Fruit fly (Drosophila melanogaster): ENCODE measurements around the gene snz.

snz gene

DNA sequence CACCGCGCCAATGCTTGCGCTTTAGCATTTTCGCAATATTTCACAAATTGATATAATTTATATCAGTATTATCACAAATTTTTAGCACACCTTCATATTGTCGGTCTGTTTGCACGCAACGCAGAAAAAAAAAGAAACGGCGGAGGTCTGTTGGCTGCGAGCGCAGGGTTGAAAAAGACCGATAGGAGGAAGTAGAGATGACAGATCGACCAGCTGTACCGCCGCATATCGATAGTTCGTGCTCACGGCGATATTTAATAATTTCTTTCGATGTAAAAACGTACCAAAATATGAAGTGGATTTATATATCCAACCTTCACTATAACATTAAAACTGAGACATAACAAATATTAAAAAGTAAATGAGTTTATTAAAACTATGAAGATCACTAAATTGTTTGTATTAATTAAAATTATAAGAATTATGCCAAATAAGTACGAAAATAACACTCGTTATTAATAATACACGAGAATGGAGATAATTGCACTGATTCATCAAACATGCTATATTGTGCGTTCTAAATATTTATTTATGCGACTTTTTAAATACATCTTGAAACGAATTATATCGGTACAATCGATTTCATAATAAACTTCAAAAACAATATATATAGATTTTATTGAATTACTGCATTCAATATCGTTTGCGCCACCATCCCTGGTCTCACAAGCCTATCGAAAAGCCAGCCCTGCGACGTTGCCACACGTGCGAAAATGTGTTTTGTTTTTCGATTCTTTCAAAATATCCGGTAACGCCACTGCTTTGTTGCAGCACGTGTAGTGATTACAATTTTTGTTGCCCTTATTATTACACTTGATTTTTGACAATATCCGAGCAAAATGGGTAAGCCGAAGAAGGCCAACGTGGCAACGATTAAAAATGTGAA lies 10.5 kb upstream of the snz start, which contains the start of the genes RpS6 and bys:
TSS of gene RpS6 (minus strand) at position 179 of the 886 bp plus-strand sequence.
TSS of gene bys (plus strand) at position 728 of the 886 bp plus-strand sequence.
- TF ChIP-seq usp (GFP tag; optimal IDR thresholded peaks at IDR 0.05) (no peak), dl (GFP tag; optimal IDR thresholded peaks at IDR 0.05; ENCODE audit: insufficient read depth in 1 of 2, partially characterized antibody in 2 of 2) (peak in 1 of 2 experiments; percentile 6), sv (GFP tag; optimal IDR thresholded peaks at IDR 0.05) (peak; percentile 39), lola (GFP tag; optimal IDR thresholded peaks at IDR 0.05) (no peak), Sp1 (GFP tag; optimal IDR thresholded peaks at IDR 0.05) (peak; percentile 64), GATAd (GFP tag; optimal IDR thresholded peaks at IDR 0.05) (peak; percentile 33), br (GFP tag; optimal IDR thresholded peaks at IDR 0.05) (peak; percentile 48), psq (GFP tag; optimal IDR thresholded peaks at IDR 0.05) (peak; percentile 31), Hr78 (GFP tag; optimal IDR thresholded peaks at IDR 0.05) (no peak), tai (GFP tag; optimal IDR thresholded peaks at IDR 0.05) (no peak), Dif (GFP tag; optimal IDR thresholded peaks at IDR 0.05; ENCODE audit: partially characterized antibody) (peak; percentile 41), OdsH (GFP tag; optimal IDR thresholded peaks at IDR 0.05) (peak; percentile 19), Jra (GFP tag; optimal IDR thresholded peaks at IDR 0.05) (peak; percentile 10), CG9705 (GFP tag; optimal IDR thresholded peaks at IDR 0.05) (peak; percentile 19), rgr (GFP tag; optimal IDR thresholded peaks at IDR 0.05) (peak; percentile 67), ey (GFP tag; optimal IDR thresholded peaks at IDR 0.05) (peak; percentile 7), Abd-B (GFP tag; optimal IDR thresholded peaks at IDR 0.05) (no peak), Dfd (GFP tag; optimal IDR thresholded peaks at IDR 0.05) (no peak), Vsx2 (GFP tag; optimal IDR thresholded peaks at IDR 0.05; ENCODE audit: partially characterized antibody) (no peak), Myc (optimal IDR thresholded peaks at IDR 0.05) (peak; percentile 47), CG32264 (GFP tag; optimal IDR thresholded peaks at IDR 0.05) (no peak), brk (GFP tag; optimal IDR thresholded peaks at IDR 0.05) (peak; percentile 45), sage (GFP tag; optimal IDR thresholded peaks at IDR 0.05) (peak; percentile 7), Mio (GFP tag; optimal IDR thresholded peaks at IDR 0.05) (no peak), N (GFP tag; optimal IDR thresholded peaks at IDR 0.05) (no peak), jim (GFP tag; optimal IDR thresholded peaks at IDR 0.05) (peak; percentile 57), h (GFP tag; optimal IDR thresholded peaks at IDR 0.05) (peak; percentile 38), dmrt93B (GFP tag; optimal IDR thresholded peaks at IDR 0.05) (peak; percentile 40), Rel (GFP tag; optimal IDR thresholded peaks at IDR 0.05) (no peak), Rel (tag; optimal IDR thresholded peaks at IDR 0.05) (no peak), HLH106 (tag; optimal IDR thresholded peaks at IDR 0.05) (peak; percentile 43), dsf (GFP tag; optimal IDR thresholded peaks at IDR 0.05; ENCODE audit: borderline replicate concordance) (peak; percentile 44), pan (optimal IDR thresholded peaks at IDR 0.05) (no peak), foxo (GFP tag; optimal IDR thresholded peaks at IDR 0.05) (peak in 1 of 2 experiments; percentile 43), CrebA (GFP tag; optimal IDR thresholded peaks at IDR 0.05; ENCODE audit: borderline replicate concordance) (no peak), Hr83 (GFP tag; optimal IDR thresholded peaks at IDR 0.05; ENCODE audit: poor library complexity, severe bottlenecking) (peak; percentile 93), Hnf4 (GFP tag; optimal IDR thresholded peaks at IDR 0.05) (peak; percentile 60), woc (GFP tag; optimal IDR thresholded peaks at IDR 0.05) (peak; percentile 63), fru (GFP tag; optimal IDR thresholded peaks at IDR 0.05) (peak; percentile 19)

All from whole organism, wandering third instar larva.